Fruit fly (Drosophila melanogaster) S2 (cell line): ENCODE data around the gene GMF.

Experiments used
- CG8478 ChIP-seq: fragments of >200 bp; optimal IDR thresholded peaks from 2 replicates; lab custom pipeline; 2018
- CTCF ChIP-seq, 2 experiments: fragments of >200 bp; optimal IDR thresholded peaks; 2 replicates each; lab custom pipeline; 2018

DNA sequence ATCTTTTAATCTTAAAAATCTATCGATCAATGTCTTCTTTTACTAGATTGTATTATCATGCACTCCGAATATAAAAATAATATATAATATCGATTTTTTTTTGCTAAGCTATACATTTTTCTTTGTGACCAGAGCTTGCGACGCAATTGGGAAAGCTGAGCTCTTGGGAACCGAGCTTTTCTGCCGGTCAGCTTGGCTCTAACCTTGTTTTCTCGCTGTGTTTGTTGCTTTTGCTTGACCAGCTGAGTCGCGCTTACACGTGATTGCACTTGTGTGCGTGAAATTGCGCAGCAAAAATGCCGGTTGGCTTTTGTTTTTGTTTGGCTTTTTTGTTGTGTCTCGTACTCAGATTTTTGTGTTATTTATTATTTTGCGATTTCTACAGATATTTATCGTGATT, 29.3 kb downstream of the GMF start:
- no peak for TF ChIP-seq CG8478 (lab: Kevin White, UChicago)
- no peak for TF ChIP-seq CTCF (optimal IDR thresholded peaks at IDR 0.05; lab: Kevin White, UChicago)
